Fruit fly (Drosophila melanogaster) whole organism, pupa: ENCODE data around the gene CG10694.

ENCODE experiments used
- CG10348 ChIP-seq: fragments of 200-800 bp; sonication (Bioruptor generic); IDR thresholded peaks from 2 replicates; pipeline ENCODE4 v1.3.6; 2022; ENCODE audit warnings: missing biosample characterization, missing genetic modification characterization
- CG12605 ChIP-seq: fragments of 200-800 bp; sonication (Bioruptor generic); IDR thresholded peaks from 2 replicates; pipeline ENCODE4 v1.3.6; 2022; ENCODE audit warnings: missing biosample characterization, missing genetic modification characterization
- CG13204 ChIP-seq: fragments of 200-800 bp; sonication (Bioruptor generic); optimal IDR thresholded peaks from 2 replicates; lab custom pipeline; 2018; ENCODE audit warnings: missing biosample characterization, mild to moderate bottlenecking, missing genetic modification characterization, moderate library complexity
- CG14655 ChIP-seq: fragments of 200-800 bp; sonication (Bioruptor generic); optimal IDR thresholded peaks from 3 replicates; lab custom pipeline; 2017; ENCODE audit warnings: mild to moderate bottlenecking, missing biosample characterization, missing genetic modification reagents, missing genetic modification characterization
- CG15710 ChIP-seq: fragments of 200-800 bp; sonication (Bioruptor generic); optimal IDR thresholded peaks from 2 replicates; lab custom pipeline; 2018; ENCODE audit warnings: missing biosample characterization, mild to moderate bottlenecking, missing genetic modification characterization, moderate library complexity
- CG17806 ChIP-seq: fragments of 200-800 bp; sonication (Bioruptor generic); optimal IDR thresholded peaks from 2 replicates; lab custom pipeline; 2018; ENCODE audit warnings: missing biosample characterization, mild to moderate bottlenecking, missing genetic modification characterization, moderate library complexity
- CG32121 ChIP-seq: fragments of 200-800 bp; sonication (Bioruptor generic); IDR thresholded peaks from 2 replicates; pipeline ENCODE4 v1.3.6; 2022; ENCODE audit warnings: missing biosample characterization, missing genetic modification characterization
- CG34367 ChIP-seq: fragments of 200-800 bp; sonication (Bioruptor generic); optimal IDR thresholded peaks from 2 replicates; lab custom pipeline; 2018; ENCODE audit warnings: missing biosample characterization, mild to moderate bottlenecking, missing genetic modification characterization
- CG4496 ChIP-seq: fragments of 200-800 bp; sonication (Bioruptor generic); IDR thresholded peaks from 3 replicates; pipeline ENCODE4 v1.3.6; 2022; ENCODE audit warnings: missing biosample characterization, missing genetic modification characterization
- CG8159 ChIP-seq: fragments of 200-800 bp; sonication (Bioruptor generic); optimal IDR thresholded peaks from 3 replicates; lab custom pipeline; 2018; ENCODE audit warnings: missing biosample characterization, mild to moderate bottlenecking, missing genetic modification characterization, moderate library complexity
- CG8301 ChIP-seq: fragments of 200-800 bp; sonication (Bioruptor generic); optimal IDR thresholded peaks from 2 replicates; lab custom pipeline; 2018; ENCODE audit warnings: missing biosample characterization, mild to moderate bottlenecking, missing genetic modification characterization
- CG9948 ChIP-seq: fragments of 200-800 bp; sonication (Bioruptor generic); optimal IDR thresholded peaks from 2 replicates; lab custom pipeline; 2018; ENCODE audit warnings: missing biosample characterization, mild to moderate bottlenecking, missing genetic modification characterization, moderate library complexity
- D1 ChIP-seq: fragments of 200-800 bp; sonication (Bioruptor generic); optimal IDR thresholded peaks from 2 replicates; lab custom pipeline; 2018; ENCODE audit warnings: missing biosample characterization, mild to moderate bottlenecking, missing genetic modification characterization, moderate library complexity
- EcR ChIP-seq: fragments of 200-800 bp; sonication (Bioruptor generic); optimal IDR thresholded peaks from 3 replicates; lab custom pipeline; 2019; ENCODE audit warnings: missing biosample characterization, missing genetic modification characterization, mild to moderate bottlenecking, moderate library complexity, missing genetic modification reagents
- Ets98B ChIP-seq: fragments of 200-800 bp; sonication (Bioruptor generic); IDR thresholded peaks from 2 replicates; pipeline ENCODE4 v1.3.6; 2022; ENCODE audit warnings: missing biosample characterization, missing genetic modification characterization
- Pif1A ChIP-seq: fragments of 200-800 bp; sonication (Bioruptor generic); optimal IDR thresholded peaks from 3 replicates; lab custom pipeline; 2016; ENCODE audit warnings: missing biosample characterization, missing genetic modification characterization
- Pif1B ChIP-seq: fragments of 200-800 bp; sonication (Bioruptor generic); optimal IDR thresholded peaks from 3 replicates; lab custom pipeline; 2016; ENCODE audit warnings: missing biosample characterization, missing genetic modification characterization
- Snoo ChIP-seq: fragments of 200-800 bp; sonication (Bioruptor generic); optimal IDR thresholded peaks from 3 replicates; lab custom pipeline; 2017; ENCODE audit warnings: missing biosample characterization, mild to moderate bottlenecking, missing genetic modification characterization, inconsistent platforms
- fd96Ca ChIP-seq: fragments of 200-800 bp; sonication (Bioruptor generic); IDR thresholded peaks from 3 replicates; pipeline ENCODE4 v1.3.6; 2022; ENCODE audit warnings: missing biosample characterization, missing genetic modification characterization
- gl ChIP-seq: fragments of 200-800 bp; sonication (Bioruptor generic); optimal IDR thresholded peaks from 2 replicates; lab custom pipeline; 2018; ENCODE audit warnings: missing biosample characterization, mild to moderate bottlenecking, missing genetic modification characterization
- rn ChIP-seq: fragments of 200-800 bp; sonication (Bioruptor generic); IDR thresholded peaks from 2 replicates; pipeline ENCODE4 v1.3.6; 2022; ENCODE audit warnings: missing biosample characterization, missing genetic modification characterization

CG10694 gene

dm6 chr3R:24143779-24144178, 36.6 kb downstream of the CG10694 start:
- TF ChIP-seq CG4496 (no peak), CG8159 (tag; lab: Kevin White, UChicago) (peak; percentile 60), Ets98B (GFP tag; lab: Robert Waterston, UW) (no peak), gl (no peak), CG10348 (GFP tag; lab: Robert Waterston, UW) (no peak), CG12605 (GFP tag; lab: Robert Waterston, UW) (no peak), CG17806 (tag; lab: Kevin White, UChicago) (peak; percentile 32), Snoo (tag; lab: Kevin White, UChicago) (peak; percentile 26), CG9948 (tag; lab: Kevin White, UChicago) (peak; percentile 53), CG15710 (tag; lab: Kevin White, UChicago) (peak; percentile 53), CG34367 (tag; lab: Kevin White, UChicago) (peak; percentile 54), D1 (tag; lab: Kevin White, UChicago) (no peak), CG14655 (GFP tag; lab: Kevin White, UChicago) (peak; percentile 84), CG13204 (no peak), Pif1B (GFP tag; lab: Kevin White, UChicago) (peak; percentile 67), fd96Ca (GFP tag; lab: Robert Waterston, UW) (peak; percentile 30; the same call in 1 of the 3 replicates), EcR (GFP tag; lab: Kevin White, UChicago) (no peak), Pif1A (GFP tag; lab: Kevin White, UChicago) (peak; percentile 68), CG32121 (no peak), rn (GFP tag; lab: Robert Waterston, UW) (no peak), CG8301 (tag; lab: Kevin White, UChicago) (peak; percentile 64)
- TF ChIP-seq, all 21 proteins: peak for 11

dm6 chr3R:24144542-24144941, 37.4 kb downstream of the CG10694 start:
- TF ChIP-seq CG13204 = no peak
- peak; percentile 78 for TF ChIP-seq Pif1A (GFP tag; lab: Kevin White, UChicago)
- TF ChIP-seq CG17806 (tag; lab: Kevin White, UChicago) = peak; percentile 79
- peak; percentile 47 for TF ChIP-seq D1 (tag; lab: Kevin White, UChicago)
- TF ChIP-seq Snoo (tag; lab: Kevin White, UChicago) = no peak
- peak; percentile 72; the same call in 2 of the 3 replicates for TF ChIP-seq fd96Ca (GFP tag; lab: Robert Waterston, UW)
- no peak for TF ChIP-seq rn (GFP tag; lab: Robert Waterston, UW)
- TF ChIP-seq Ets98B (GFP tag; lab: Robert Waterston, UW) = peak; percentile 17; the same call in 1 of the 2 replicates
- TF ChIP-seq gl = peak; percentile 60
- TF ChIP-seq CG10348 (GFP tag; lab: Robert Waterston, UW) = no peak
- TF ChIP-seq CG32121 = 0 out of 2 replicates have a peak, but pooled peaks have one; percentile 7
- peak; percentile 62 for TF ChIP-seq Pif1B (GFP tag; lab: Kevin White, UChicago)
- peak; percentile 74 for TF ChIP-seq CG15710 (tag; lab: Kevin White, UChicago)
- peak; percentile 86 for TF ChIP-seq CG8301 (tag; lab: Kevin White, UChicago)
- TF ChIP-seq CG4496 = peak; percentile 62; the same call in 2 of the 3 replicates
- peak; percentile 90 for TF ChIP-seq CG14655 (GFP tag; lab: Kevin White, UChicago)
- peak; percentile 85 for TF ChIP-seq CG9948 (tag; lab: Kevin White, UChicago)
- peak; percentile 75 for TF ChIP-seq CG8159 (tag; lab: Kevin White, UChicago)
- TF ChIP-seq CG34367 (tag; lab: Kevin White, UChicago) = peak; percentile 70
- TF ChIP-seq CG12605 (GFP tag; lab: Robert Waterston, UW) = no peak
- TF ChIP-seq, all 21 proteins: peak for 15

- TF ChIP-seq CG32121 (0 out of 2 replicates have a peak, but pooled peaks have one; percentile 19), Ets98B (GFP tag; lab: Robert Waterston, UW) (no peak), D1 (tag; lab: Kevin White, UChicago) (no peak), rn (GFP tag; lab: Robert Waterston, UW) (no peak), CG15710 (tag; lab: Kevin White, UChicago) (no peak), CG17806 (tag; lab: Kevin White, UChicago) (no peak), gl (no peak), CG4496 (no peak), CG14655 (GFP tag; lab: Kevin White, UChicago) (no peak), CG12605 (GFP tag; lab: Robert Waterston, UW) (no peak), CG10348 (GFP tag; lab: Robert Waterston, UW) (no peak), Snoo (tag; lab: Kevin White, UChicago) (no peak), Pif1B (GFP tag; lab: Kevin White, UChicago) (peak; percentile 2), CG8159 (tag; lab: Kevin White, UChicago) (no peak), CG13204 (no peak), CG9948 (tag; lab: Kevin White, UChicago) (no peak), Pif1A (GFP tag; lab: Kevin White, UChicago) (peak; percentile 47)
Measured at dm6 chr3R:24148838-24149237, 41.6 kb downstream of the CG10694 start, which contains the start of gene Slimp. Slimp (minus strand) TSS chr3R:24148967.

dm6 chr3R:24150103-24150502, 42.9 kb downstream of the CG10694 start, which contains the start of gene p38c:
p38c (minus strand) TSS chr3R:24150203.
- TF ChIP-seq Snoo (tag; lab: Kevin White, UChicago) = no peak

- TF ChIP-seq Ets98B (GFP tag; lab: Robert Waterston, UW) (peak; percentile 97), CG13204 (peak; percentile 89), Snoo (tag; lab: Kevin White, UChicago) (peak; percentile 98), D1 (tag; lab: Kevin White, UChicago) (no peak), EcR (GFP tag; lab: Kevin White, UChicago) (peak; percentile 63), CG9948 (tag; lab: Kevin White, UChicago) (peak; percentile 99), CG4496 (peak; percentile 97), CG10348 (GFP tag; lab: Robert Waterston, UW) (peak; percentile 91), CG15710 (tag; lab: Kevin White, UChicago) (peak; percentile 99), fd96Ca (GFP tag; lab: Robert Waterston, UW) (peak; percentile 95), Pif1B (GFP tag; lab: Kevin White, UChicago) (peak; percentile 97), CG34367 (tag; lab: Kevin White, UChicago) (peak; percentile 94), CG8159 (tag; lab: Kevin White, UChicago) (peak; percentile 99), CG17806 (tag; lab: Kevin White, UChicago) (peak; percentile 98), rn (GFP tag; lab: Robert Waterston, UW) (peak; percentile 97), CG32121 (peak; percentile 98), CG14655 (GFP tag; lab: Kevin White, UChicago) (peak; percentile 99), Pif1A (GFP tag; lab: Kevin White, UChicago) (peak; percentile 91), CG12605 (GFP tag; lab: Robert Waterston, UW) (peak; percentile 89), gl (peak; percentile 74), CG8301 (tag; lab: Kevin White, UChicago) (peak; percentile 98)
Measured at dm6 chr3R:24151924-24152809, 45.0 kb downstream of the CG10694 start, which contains the start of the genes p38a and CG6178. p38a (minus strand) TSS chr3R:24152321. CG6178 (plus strand) TSS chr3R:24152347.
